Fruit fly (Drosophila melanogaster) whole organism, wandering third instar larva: ENCODE measurements around the gene AdamTS-B.
A peak's percentile ranks its signal among the peaks of the same experiment; 100 is the strongest.

Source experiments
- Abd-B ChIP-seq: fragments of >200 bp; optimal IDR thresholded peaks from 2 replicates; lab custom pipeline; 2017; ENCODE audit warnings: missing biosample characterization, missing genetic modification characterization
- CG32264 ChIP-seq: fragments of 200-800 bp; sonication (Bioruptor generic); optimal IDR thresholded peaks from 2 replicates; lab custom pipeline; 2016; ENCODE audit warnings: missing biosample characterization, missing genetic modification characterization
- CG9705 ChIP-seq: fragments of 200-800 bp; sonication (Bioruptor generic); optimal IDR thresholded peaks from 2 replicates; lab custom pipeline; 2018; ENCODE audit warnings: missing biosample characterization, mild to moderate bottlenecking, missing genetic modification characterization
- CrebA ChIP-seq: fragments of 200-800 bp; sonication (Bioruptor generic); optimal IDR thresholded peaks from 2 replicates; lab custom pipeline; 2016; ENCODE audit warnings: missing biosample characterization, mild to moderate bottlenecking, missing genetic modification characterization, borderline replicate concordance
- Dfd ChIP-seq: fragments of >200 bp; optimal IDR thresholded peaks from 2 replicates; lab custom pipeline; 2017; ENCODE audit warnings: missing biosample characterization, missing genetic modification characterization
- Dif ChIP-seq: fragments of 200-275, 200-300 bp; sonication (Bioruptor generic); optimal IDR thresholded peaks from 2 replicates; lab custom pipeline; 2018; ENCODE audit warnings: missing biosample characterization, missing genetic modification characterization; ENCODE audit not compliant: partially characterized antibody
- GATAd ChIP-seq: sonication (Bioruptor generic); optimal IDR thresholded peaks from 2 replicates; lab custom pipeline; 2016; ENCODE audit warnings: missing biosample characterization, missing genetic modification characterization
- HLH106 ChIP-seq: fragments of 200-800 bp; optimal IDR thresholded peaks from 3 replicates; lab custom pipeline; 2019; ENCODE audit warnings: missing biosample characterization, mild to moderate bottlenecking, missing genetic modification characterization, moderate library complexity
- Hnf4 ChIP-seq: fragments of 200-800 bp; sonication (Bioruptor generic); optimal IDR thresholded peaks from 2 replicates; lab custom pipeline; 2016; ENCODE audit warnings: missing biosample characterization, mild to moderate bottlenecking, missing genetic modification characterization
- Hr78 ChIP-seq: fragments of >200 bp; optimal IDR thresholded peaks from 2 replicates; lab custom pipeline; 2017; ENCODE audit warnings: missing biosample characterization, missing genetic modification characterization
- Hr83 ChIP-seq: fragments of 200-300 bp; sonication (Bioruptor generic); optimal IDR thresholded peaks from 2 replicates; lab custom pipeline; 2016; ENCODE audit warnings: missing biosample characterization, mild to moderate bottlenecking, missing genetic modification characterization, moderate library complexity; ENCODE audit not compliant: poor library complexity, severe bottlenecking
- Jra ChIP-seq: sonication (Bioruptor generic); optimal IDR thresholded peaks from 2 replicates; lab custom pipeline; 2016; ENCODE audit warnings: missing biosample characterization, missing genetic modification characterization
- Mio ChIP-seq: sonication (Bioruptor generic); optimal IDR thresholded peaks from 2 replicates; lab custom pipeline; 2016; ENCODE audit warnings: missing biosample characterization, missing genetic modification characterization
- Myc ChIP-seq: fragments of >200 bp; optimal IDR thresholded peaks from 2 replicates; lab custom pipeline; 2017
- N ChIP-seq: fragments of >200 bp; optimal IDR thresholded peaks from 2 replicates; lab custom pipeline; 2018; ENCODE audit warnings: missing biosample characterization, missing external identifiers, missing genetic modification characterization
- OdsH ChIP-seq: fragments of 200-800 bp; sonication (Bioruptor generic); optimal IDR thresholded peaks from 2 replicates; lab custom pipeline; 2016; ENCODE audit warnings: missing biosample characterization, mild to moderate bottlenecking, missing genetic modification characterization
- Rel ChIP-seq, 2 experiments: fragments of 200-800 bp; sonication (Bioruptor generic) in 1 of 2; optimal IDR thresholded peaks; 2 replicates in 1 of 2; 3 replicates in 1 of 2; lab custom pipeline; 2016 to 2019; ENCODE audit warnings: mild to moderate bottlenecking in 2 of 2, missing biosample characterization in 2 of 2, missing genetic modification characterization in 2 of 2, moderate library complexity in 1 of 2
- Sp1 ChIP-seq: fragments of 200-800 bp; sonication (Bioruptor generic); optimal IDR thresholded peaks from 3 replicates; lab custom pipeline; 2019; ENCODE audit warnings: missing biosample characterization, mild to moderate bottlenecking, missing genetic modification characterization, moderate library complexity
- Vsx2 ChIP-seq: fragments of 200-300, 225-300 bp; sonication (Bioruptor generic); optimal IDR thresholded peaks from 2 replicates; lab custom pipeline; 2018; ENCODE audit warnings: missing biosample characterization, missing genetic modification characterization; ENCODE audit not compliant: partially characterized antibody
- br ChIP-seq: fragments of 200-800 bp; sonication (Bioruptor generic); optimal IDR thresholded peaks from 2 replicates; lab custom pipeline; 2016; ENCODE audit warnings: missing biosample characterization, missing genetic modification characterization
- brk ChIP-seq: fragments of 200-800 bp; sonication (Bioruptor generic); optimal IDR thresholded peaks from 2 replicates; lab custom pipeline; 2016; ENCODE audit warnings: missing biosample characterization, mild to moderate bottlenecking, missing genetic modification characterization
- dl ChIP-seq, 2 experiments: fragments of 175-275, 200-275 bp in 1 of 2; fragments of 200-275 bp in 1 of 2; sonication (Bioruptor generic); optimal IDR thresholded peaks; lab custom pipeline; 2018; ENCODE audit warnings: mild to moderate bottlenecking in 2 of 2, missing biosample characterization in 2 of 2, missing genetic modification characterization in 2 of 2, moderate library complexity in 2 of 2; ENCODE audit not compliant: partially characterized antibody in 2 of 2, insufficient read depth in 1 of 2
- dmrt93B ChIP-seq: fragments of 200-800 bp; sonication (Bioruptor generic); optimal IDR thresholded peaks from 2 replicates; lab custom pipeline; 2018; ENCODE audit warnings: missing biosample characterization, mild to moderate bottlenecking, missing genetic modification characterization
- dsf ChIP-seq: sonication (Bioruptor generic); optimal IDR thresholded peaks from 2 replicates; lab custom pipeline; 2016; ENCODE audit warnings: missing biosample characterization, missing genetic modification characterization, borderline replicate concordance
- ey ChIP-seq: fragments of 200-800 bp; sonication (Bioruptor generic); optimal IDR thresholded peaks from 2 replicates; lab custom pipeline; 2016; ENCODE audit warnings: missing biosample characterization, missing genetic modification characterization
- foxo ChIP-seq, 2 experiments: fragments of 200-800 bp; sonication (Bioruptor generic); optimal IDR thresholded peaks; 2 replicates in 1 of 2; 3 replicates in 1 of 2; lab custom pipeline; 2016 to 2017; ENCODE audit warnings: missing biosample characterization in 2 of 2, missing genetic modification characterization in 2 of 2
- fru ChIP-seq: fragments of 200-800 bp; sonication (Bioruptor generic); optimal IDR thresholded peaks from 3 replicates; lab custom pipeline; 2016; ENCODE audit warnings: missing biosample characterization, mild to moderate bottlenecking, missing genetic modification characterization
- h ChIP-seq: fragments of 200-800 bp; sonication (Bioruptor generic); optimal IDR thresholded peaks from 3 replicates; lab custom pipeline; 2016; ENCODE audit warnings: missing biosample characterization, mild to moderate bottlenecking, missing genetic modification characterization
- jim ChIP-seq: fragments of 175-275, 200-325 bp; sonication (Bioruptor generic); optimal IDR thresholded peaks from 2 replicates; lab custom pipeline; 2016; ENCODE audit warnings: missing biosample characterization, mild to moderate bottlenecking, missing genetic modification characterization
- lola ChIP-seq: fragments of >200 bp; optimal IDR thresholded peaks from 2 replicates; lab custom pipeline; 2017; ENCODE audit warnings: missing biosample characterization, missing genetic modification characterization
- pan ChIP-seq: fragments of >200 bp; optimal IDR thresholded peaks from 2 replicates; lab custom pipeline; 2017
- psq ChIP-seq: fragments of 200-800 bp; sonication (Bioruptor generic); optimal IDR thresholded peaks from 3 replicates; lab custom pipeline; 2017; ENCODE audit warnings: missing biosample characterization, mild to moderate bottlenecking, missing genetic modification characterization, moderate library complexity
- rgr ChIP-seq: fragments of 200-800 bp; sonication (Bioruptor generic); optimal IDR thresholded peaks from 3 replicates; lab custom pipeline; 2016; ENCODE audit warnings: missing biosample characterization, mild to moderate bottlenecking, missing genetic modification characterization
- sage ChIP-seq: fragments of 200-800 bp; sonication (Bioruptor generic); optimal IDR thresholded peaks from 2 replicates; lab custom pipeline; 2016; ENCODE audit warnings: missing biosample characterization, mild to moderate bottlenecking, missing genetic modification characterization
- sv ChIP-seq: fragments of 200-800 bp; sonication (Bioruptor generic); optimal IDR thresholded peaks from 3 replicates; lab custom pipeline; 2016; ENCODE audit warnings: missing biosample characterization, missing genetic modification characterization
- tai ChIP-seq: sonication (Bioruptor generic); optimal IDR thresholded peaks from 2 replicates; lab custom pipeline; 2016; ENCODE audit warnings: missing biosample characterization, missing genetic modification characterization
- usp ChIP-seq: fragments of >200 bp; optimal IDR thresholded peaks from 2 replicates; lab custom pipeline; 2017; ENCODE audit warnings: missing biosample characterization, missing genetic modification characterization
- woc ChIP-seq: sonication (Bioruptor generic); optimal IDR thresholded peaks from 2 replicates; lab custom pipeline; 2016; ENCODE audit warnings: missing biosample characterization, mild to moderate bottlenecking, missing genetic modification characterization

AdamTS-B gene

DNA sequence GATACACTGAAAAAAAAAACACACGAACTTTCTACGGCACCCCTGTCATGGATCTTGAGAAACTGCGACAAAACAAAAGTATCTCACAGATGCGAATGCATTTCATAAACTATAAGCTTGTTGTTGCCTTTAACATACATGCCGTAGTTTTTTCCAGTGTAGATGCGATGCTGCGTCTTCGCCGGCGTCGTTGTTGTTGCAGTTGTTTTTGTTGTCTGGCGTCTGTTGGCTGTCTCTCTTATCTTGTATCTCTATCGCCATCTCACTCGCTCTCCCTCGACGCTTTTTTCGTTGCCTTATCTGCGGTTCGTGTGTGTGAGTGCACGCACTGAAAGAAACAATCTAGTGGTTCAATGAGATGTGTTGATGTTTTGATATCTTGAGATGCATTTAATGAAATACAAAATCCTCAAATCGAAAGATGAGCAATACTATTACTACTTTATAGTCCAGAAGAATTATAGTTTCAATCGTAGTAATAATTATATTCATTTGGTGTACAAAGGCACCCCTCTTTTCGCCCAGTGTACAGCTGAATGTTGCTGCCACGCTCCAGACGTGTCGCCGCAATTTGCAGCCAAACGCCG, 1.8 kb upstream of the AdamTS-B start (continued):
- no peak for TF ChIP-seq tai (GFP tag; lab: Kevin White, UChicago)

dm6 chrX:5699824-5700498, 1.6 kb downstream of the AdamTS-B start:
- TF ChIP-seq pan = no peak
- no peak for TF ChIP-seq CrebA (GFP tag; lab: Kevin White, UChicago)
- no peak for TF ChIP-seq Hnf4 (GFP tag; lab: Kevin White, UChicago)
- no peak for TF ChIP-seq jim (GFP tag; lab: Kevin White, UChicago)
- TF ChIP-seq Hr83 (GFP tag; lab: Kevin White, UChicago) = no peak
- peak; percentile 18 for TF ChIP-seq sage (GFP tag; lab: Kevin White, UChicago)
- TF ChIP-seq tai (GFP tag; lab: Kevin White, UChicago) = no peak
- TF ChIP-seq Myc (lab: Kevin White, UChicago) = no peak
- TF ChIP-seq Jra (GFP tag; lab: Kevin White, UChicago) = no peak
- TF ChIP-seq CG9705 (GFP tag; lab: Kevin White, UChicago) = no peak
- TF ChIP-seq dsf (GFP tag; lab: Kevin White, UChicago) = no peak
- TF ChIP-seq woc (GFP tag; lab: Kevin White, UChicago) = peak; percentile 70
- TF ChIP-seq lola (GFP tag; lab: Kevin White, UChicago) = no peak
- TF ChIP-seq Vsx2 (GFP tag; lab: Kevin White, UChicago) = no peak
- no peak for TF ChIP-seq Hr78 (GFP tag; lab: Kevin White, UChicago)
- peak; percentile 63 for TF ChIP-seq rgr (GFP tag; lab: Kevin White, UChicago)
- peak; percentile 48 for TF ChIP-seq HLH106 (tag; lab: Kevin White, UChicago)
- no peak for TF ChIP-seq Mio (GFP tag; lab: Kevin White, UChicago)
- no peak for TF ChIP-seq GATAd
- TF ChIP-seq fru = peak; percentile 66
- no peak for TF ChIP-seq Dfd
- peak; percentile 33 for TF ChIP-seq br (GFP tag; lab: Kevin White, UChicago)
- peak; percentile 60 for TF ChIP-seq ey
- no peak for TF ChIP-seq CG32264 (GFP tag; lab: Kevin White, UChicago)
- no peak for TF ChIP-seq usp
- peak; percentile 17 for TF ChIP-seq Sp1 (GFP tag; lab: Kevin White, UChicago)
- no peak for TF ChIP-seq dl (GFP tag; optimal IDR thresholded peaks at IDR 0.05; lab: Kevin White, UChicago; ENCODE audit: insufficient read depth in 1 of 2, partially characterized antibody in 2 of 2)
- TF ChIP-seq foxo (GFP tag; optimal IDR thresholded peaks at IDR 0.05; lab: Kevin White, UChicago) = peak in 1 of 2 experiments; percentile 71
- peak; percentile 44 for TF ChIP-seq psq
- TF ChIP-seq Rel (GFP tag; optimal IDR thresholded peaks at IDR 0.05; lab: Kevin White, UChicago) = no peak
- TF ChIP-seq Rel (tag; optimal IDR thresholded peaks at IDR 0.05; lab: Kevin White, UChicago) = no peak
- peak; percentile 72 for TF ChIP-seq h (GFP tag; lab: Kevin White, UChicago)
- TF ChIP-seq dmrt93B = no peak
- TF ChIP-seq OdsH = peak; percentile 48
- no peak for TF ChIP-seq brk
- no peak for TF ChIP-seq Dif (GFP tag; lab: Kevin White, UChicago)
- no peak for TF ChIP-seq Abd-B (GFP tag; lab: Kevin White, UChicago)
- peak; percentile 67 for TF ChIP-seq sv (GFP tag; lab: Kevin White, UChicago)
- no peak for TF ChIP-seq N (GFP tag; lab: Kevin White, UChicago)
